Fruit fly (Drosophila melanogaster) whole organism, prepupa: Measurements from ENCODE around the gene Cyp12a4.
A peak's percentile ranks its signal among the peaks of the same experiment; 100 is the strongest.

ENCODE experiments used
- CG4318 ChIP-seq: fragments of 200-800 bp; sonication (Bioruptor generic); optimal IDR thresholded peaks from 3 replicates; lab custom pipeline; 2017; ENCODE audit warnings: missing biosample characterization, mild to moderate bottlenecking, missing genetic modification characterization
- CG6792 ChIP-seq: fragments of 200-800 bp; sonication (Bioruptor generic); optimal IDR thresholded peaks from 3 replicates; lab custom pipeline; 2016; ENCODE audit warnings: missing biosample characterization, missing genetic modification characterization
- CG6808 ChIP-seq: fragments of 200-800 bp; sonication (Bioruptor generic); optimal IDR thresholded peaks from 3 replicates; lab custom pipeline; 2017; ENCODE audit warnings: missing biosample characterization, missing genetic modification characterization, mild to moderate bottlenecking, moderate library complexity, missing genetic modification reagents
- CG8119 ChIP-seq: fragments of 200-800 bp; sonication (Bioruptor generic); IDR thresholded peaks from 3 replicates; pipeline ENCODE4 v1.3.6; 2022; ENCODE audit warnings: missing biosample characterization, missing genetic modification characterization
- CG8319 ChIP-seq: fragments of 200-800 bp; sonication (Bioruptor generic); optimal IDR thresholded peaks from 3 replicates; lab custom pipeline; 2016; ENCODE audit warnings: missing biosample characterization, missing genetic modification characterization
- CG8632 ChIP-seq: fragments of 200-800 bp; sonication (Bioruptor generic); optimal IDR thresholded peaks from 3 replicates; lab custom pipeline; 2016; ENCODE audit warnings: missing biosample characterization, missing genetic modification characterization
- Hr38 ChIP-seq: sonication (Bioruptor generic); optimal IDR thresholded peaks from 2 replicates; lab custom pipeline; 2016; ENCODE audit warnings: missing biosample characterization, missing genetic modification characterization
- Lpt ChIP-seq: fragments of 200-800 bp; sonication (Bioruptor generic); optimal IDR thresholded peaks from 3 replicates; lab custom pipeline; 2016; ENCODE audit warnings: missing biosample characterization, missing genetic modification characterization
- Smox ChIP-seq: fragments of 200-800 bp; sonication (Bioruptor generic); optimal IDR thresholded peaks from 3 replicates; lab custom pipeline; 2016; ENCODE audit warnings: missing biosample characterization, missing genetic modification characterization
- acj6 ChIP-seq: fragments of 200-800 bp; sonication (Bioruptor generic); optimal IDR thresholded peaks from 3 replicates; lab custom pipeline; 2016; ENCODE audit warnings: missing biosample characterization, missing genetic modification characterization
- cyc ChIP-seq: fragments of 200-800 bp; sonication (Bioruptor generic); optimal IDR thresholded peaks from 3 replicates; lab custom pipeline; 2016; ENCODE audit warnings: missing biosample characterization, missing genetic modification characterization
- net ChIP-seq: fragments of 200-800 bp; sonication (Bioruptor generic); optimal IDR thresholded peaks from 3 replicates; lab custom pipeline; 2016; ENCODE audit warnings: missing biosample characterization, missing genetic modification characterization
- spab ChIP-seq: fragments of 200-800 bp; sonication (Bioruptor generic); optimal IDR thresholded peaks from 2 replicates; lab custom pipeline; 2017; ENCODE audit warnings: missing biosample characterization, mild to moderate bottlenecking, missing genetic modification characterization, missing genetic modification reagents

DNA sequence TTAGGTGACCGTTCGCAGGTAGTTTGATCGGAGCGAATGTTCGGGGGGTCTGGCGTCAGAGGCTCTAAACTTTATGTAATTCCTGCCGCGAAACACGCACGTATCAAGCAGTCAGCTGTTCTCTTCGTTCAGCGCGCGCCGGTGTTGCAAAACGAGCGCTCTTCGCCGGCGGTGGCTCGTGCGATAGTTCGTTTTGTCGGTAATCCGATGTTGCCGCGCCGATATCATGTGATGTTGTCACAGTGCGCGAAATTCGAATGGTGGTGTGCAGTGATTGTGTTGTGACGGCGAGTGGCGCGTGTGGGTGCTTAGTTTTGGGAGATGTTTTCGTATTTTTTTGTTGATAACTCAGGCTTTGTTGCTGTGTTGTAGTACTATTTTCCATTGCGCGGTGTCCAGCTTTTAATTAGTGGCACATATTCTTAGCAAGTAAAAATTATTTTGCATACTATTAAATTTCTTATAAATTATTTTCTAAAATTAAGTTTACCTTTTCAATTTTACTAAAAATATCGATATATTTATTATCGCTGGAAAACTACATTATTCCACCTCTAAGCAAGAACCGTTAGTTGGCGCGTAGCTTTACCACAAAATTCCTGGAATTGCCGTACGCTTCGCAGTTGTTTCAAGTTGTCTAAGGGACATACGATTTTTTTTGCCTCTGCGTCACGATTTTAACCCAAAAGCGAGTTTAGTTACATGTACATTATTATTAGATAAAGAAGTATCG is 21.9 kb downstream of the Cyp12a4 start, which contains the start of gene nanos:
- no peak for TF ChIP-seq spab (GFP tag; lab: Kevin White, UChicago)
- no peak; the same call in 2 of the 3 replicates for TF ChIP-seq CG8119 (GFP tag; lab: Robert Waterston, UW)
- TF ChIP-seq net (GFP tag; lab: Kevin White, UChicago) = peak; percentile 17
- peak; percentile 64 for TF ChIP-seq cyc
- no peak for TF ChIP-seq CG8319 (GFP tag; lab: Kevin White, UChicago)
- peak; percentile 1 for TF ChIP-seq Smox (GFP tag; lab: Kevin White, UChicago)
- TF ChIP-seq Lpt (GFP tag; lab: Kevin White, UChicago) = no peak
- TF ChIP-seq CG8632 (GFP tag; lab: Kevin White, UChicago) = no peak
- no peak for TF ChIP-seq Hr38 (GFP tag; lab: Kevin White, UChicago)
- TF ChIP-seq CG6808 (GFP tag; lab: Kevin White, UChicago) = no peak
- peak; percentile 3 for TF ChIP-seq acj6
- TF ChIP-seq CG4318 = no peak
- peak; percentile 11 for TF ChIP-seq CG6792 (GFP tag; lab: Kevin White, UChicago)
